Fruit fly (Drosophila melanogaster) whole organism, embryonic: ENCODE data around the gene mst.

Experiments
- Antp ChIP-seq: fragments of 200-800 bp; sonication (Bioruptor generic); optimal IDR thresholded peaks from 3 replicates; lab custom pipeline; 2016; ENCODE audit warnings: missing biosample characterization, missing genetic modification characterization
- Bgb ChIP-seq: fragments of 200-800 bp; sonication (Bioruptor generic); IDR thresholded peaks from 2 replicates; pipeline ENCODE4 v1.3.6; 2022; ENCODE audit warnings: missing biosample characterization, missing genetic modification characterization; ENCODE audit not compliant: partially characterized antibody
- CG10209 ChIP-seq: fragments of 200-800 bp; sonication (Bioruptor generic); optimal IDR thresholded peaks from 3 replicates; lab custom pipeline; 2017; ENCODE audit warnings: missing biosample characterization, mild to moderate bottlenecking, missing genetic modification characterization, missing genetic modification reagents
- CG1024 ChIP-seq: fragments of 200-800 bp; sonication (Bioruptor generic); IDR thresholded peaks from 2 replicates; pipeline ENCODE4 v1.3.6; 2022; ENCODE audit warnings: missing biosample characterization, missing genetic modification characterization
- CG12104 ChIP-seq: fragments of 200-800 bp; sonication (Bioruptor generic); optimal IDR thresholded peaks from 3 replicates; lab custom pipeline; 2016; ENCODE audit warnings: missing biosample characterization, missing genetic modification characterization
- CG12659 ChIP-seq: fragments of 200-800 bp; sonication (Bioruptor generic); optimal IDR thresholded peaks from 3 replicates; lab custom pipeline; 2017; ENCODE audit warnings: mild to moderate bottlenecking, missing biosample characterization, missing genetic modification reagents, missing genetic modification characterization
- CG13624 ChIP-seq: fragments of 200-800 bp; sonication (Bioruptor generic); optimal IDR thresholded peaks from 2 replicates; lab custom pipeline; 2016; ENCODE audit warnings: missing biosample characterization, missing genetic modification characterization
- CG13775 ChIP-seq: fragments of 200-800 bp; sonication (Bioruptor generic); optimal IDR thresholded peaks from 3 replicates; lab custom pipeline; 2017; ENCODE audit warnings: missing biosample characterization, mild to moderate bottlenecking, missing genetic modification characterization
- CG16815 ChIP-seq: fragments of 200-800 bp; sonication (Bioruptor generic); optimal IDR thresholded peaks from 3 replicates; lab custom pipeline; 2017; ENCODE audit warnings: missing biosample characterization, mild to moderate bottlenecking, missing genetic modification characterization
- CG17361 ChIP-seq: fragments of 200-800 bp; sonication (Bioruptor generic); IDR thresholded peaks from 3 replicates; pipeline ENCODE4 v1.3.6; 2022; ENCODE audit warnings: missing biosample characterization, missing genetic modification characterization
- CG2116 ChIP-seq: fragments of 200-800 bp; sonication (Bioruptor generic); optimal IDR thresholded peaks from 3 replicates; lab custom pipeline; 2018; ENCODE audit warnings: missing biosample characterization, mild to moderate bottlenecking, missing genetic modification characterization
- CG33213 ChIP-seq: fragments of 200-800 bp; sonication (Bioruptor generic); optimal IDR thresholded peaks from 3 replicates; lab custom pipeline; 2016; ENCODE audit warnings: missing biosample characterization, missing genetic modification characterization
- CG4424 ChIP-seq: fragments of 200-800 bp; sonication (Bioruptor generic); optimal IDR thresholded peaks from 3 replicates; lab custom pipeline; 2016; ENCODE audit warnings: missing biosample characterization, missing genetic modification characterization
- CG4854 ChIP-seq: fragments of 200-800 bp; sonication (Bioruptor generic); optimal IDR thresholded peaks from 2 replicates; lab custom pipeline; 2016; ENCODE audit warnings: missing biosample characterization, missing genetic modification characterization, inconsistent platforms
- CG7786 ChIP-seq: fragments of 200-800 bp; sonication (Bioruptor generic); optimal IDR thresholded peaks from 2 replicates; lab custom pipeline; 2016; ENCODE audit warnings: missing biosample characterization, missing genetic modification characterization
- CG9215 ChIP-seq: fragments of 200-800 bp; sonication (Bioruptor generic); IDR thresholded peaks from 2 replicates; pipeline ENCODE4 v1.3.6; 2022; ENCODE audit warnings: missing biosample characterization, missing genetic modification characterization
- CG9876 ChIP-seq: fragments of 200-800 bp; sonication (Bioruptor generic); optimal IDR thresholded peaks from 2 replicates; lab custom pipeline; 2016; ENCODE audit warnings: missing biosample characterization, missing genetic modification characterization
- Dip2 ChIP-seq: fragments of 200-800 bp; sonication (Bioruptor generic); IDR thresholded peaks from 2 replicates; pipeline ENCODE4 v1.3.6; 2022; ENCODE audit warnings: missing biosample characterization, missing genetic modification characterization
- E2f2 ChIP-seq: fragments of 200-800 bp; sonication (Bioruptor generic); IDR thresholded peaks from 2 replicates; pipeline ENCODE4 v1.3.6; 2022; ENCODE audit warnings: missing biosample characterization, missing genetic modification characterization
- HHEX ChIP-seq: fragments of 200-800 bp; sonication (Bioruptor generic); optimal IDR thresholded peaks from 3 replicates; lab custom pipeline; 2017; ENCODE audit warnings: missing biosample characterization, mild to moderate bottlenecking, missing genetic modification characterization, missing genetic modification reagents
- HmgD ChIP-seq: fragments of 200-800 bp; sonication (Bioruptor generic); optimal IDR thresholded peaks from 3 replicates; lab custom pipeline; 2016; ENCODE audit warnings: missing biosample characterization, missing genetic modification characterization
- Lhr ChIP-seq: fragments of 200-800 bp; sonication (Bioruptor generic); optimal IDR thresholded peaks from 3 replicates; lab custom pipeline; 2017; ENCODE audit warnings: mild to moderate bottlenecking, missing biosample characterization, missing genetic modification reagents, missing genetic modification characterization
- MESR4 ChIP-seq: fragments of 200-800 bp; sonication (Bioruptor generic); optimal IDR thresholded peaks from 2 replicates; lab custom pipeline; 2018; ENCODE audit warnings: missing biosample characterization, mild to moderate bottlenecking, missing genetic modification characterization, moderate library complexity
- Mad ChIP-seq: fragments of 200-800 bp; sonication (Bioruptor generic); optimal IDR thresholded peaks from 2 replicates; lab custom pipeline; 2016; ENCODE audit warnings: missing biosample characterization, missing genetic modification characterization
- Nf-YB ChIP-seq: fragments of 200-800 bp; sonication (Bioruptor generic); optimal IDR thresholded peaks from 3 replicates; lab custom pipeline; 2019; ENCODE audit warnings: missing biosample characterization, mild to moderate bottlenecking, missing genetic modification characterization, moderate library complexity
- bowl ChIP-seq: fragments of 200-800 bp; sonication (Bioruptor generic); IDR thresholded peaks from 2 replicates; pipeline ENCODE4 v1.3.6; 2022; ENCODE audit warnings: missing biosample characterization, missing genetic modification characterization
- caup ChIP-seq: fragments of 200-800 bp; sonication (Bioruptor generic); optimal IDR thresholded peaks from 3 replicates; lab custom pipeline; 2017; ENCODE audit warnings: missing biosample characterization, mild to moderate bottlenecking, missing genetic modification characterization, moderate library complexity; ENCODE audit not compliant: severe bottlenecking
- cg ChIP-seq: fragments of 200-800 bp; sonication (Bioruptor generic); optimal IDR thresholded peaks from 3 replicates; lab custom pipeline; 2019; ENCODE audit warnings: missing biosample characterization, mild to moderate bottlenecking, missing genetic modification characterization, moderate library complexity
- chn ChIP-seq: fragments of 200-800 bp; sonication (Bioruptor generic); optimal IDR thresholded peaks from 2 replicates; lab custom pipeline; 2016; ENCODE audit warnings: missing biosample characterization, missing genetic modification characterization
- crp ChIP-seq, 2 experiments: fragments of 200-800 bp; sonication (Bioruptor generic); optimal IDR thresholded peaks; 2 replicates in 1 of 2; 3 replicates in 1 of 2; lab custom pipeline; 2017; ENCODE audit warnings: missing biosample characterization in 2 of 2, missing genetic modification characterization in 2 of 2, mild to moderate bottlenecking in 1 of 2, moderate library complexity in 1 of 2
- ewg ChIP-seq: fragments of 200-800 bp; sonication (Bioruptor generic); optimal IDR thresholded peaks from 3 replicates; lab custom pipeline; 2017; ENCODE audit warnings: mild to moderate bottlenecking, missing biosample characterization, missing genetic modification reagents, missing genetic modification characterization
- grn ChIP-seq: fragments of 200-800 bp; sonication (Bioruptor generic); optimal IDR thresholded peaks from 3 replicates; lab custom pipeline; 2017; ENCODE audit warnings: missing biosample characterization, missing genetic modification characterization
- ind ChIP-seq: fragments of 200-800 bp; sonication (Bioruptor generic); optimal IDR thresholded peaks from 3 replicates; lab custom pipeline; 2016; ENCODE audit warnings: missing biosample characterization, missing genetic modification characterization
- jumu ChIP-seq: fragments of 200-800 bp; sonication (Bioruptor generic); optimal IDR thresholded peaks from 3 replicates; lab custom pipeline; 2016; ENCODE audit warnings: missing biosample characterization, missing genetic modification characterization
- mld ChIP-seq: fragments of 200-800 bp; sonication (Bioruptor generic); IDR thresholded peaks from 3 replicates; pipeline ENCODE4 v1.3.6; 2022; ENCODE audit warnings: missing biosample characterization, missing genetic modification characterization; ENCODE audit not compliant: partially characterized antibody
- nau ChIP-seq: fragments of 200-800 bp; sonication (Bioruptor generic); optimal IDR thresholded peaks from 3 replicates; lab custom pipeline; 2017; ENCODE audit warnings: missing biosample characterization, mild to moderate bottlenecking, missing genetic modification characterization, missing genetic modification reagents
- nom ChIP-seq: fragments of 200-800 bp; sonication (Bioruptor generic); optimal IDR thresholded peaks from 2 replicates; lab custom pipeline; 2017; ENCODE audit warnings: missing biosample characterization, missing genetic modification characterization, mild to moderate bottlenecking, moderate library complexity, missing genetic modification reagents
- odd ChIP-seq: fragments of 200-800 bp; sonication (Bioruptor generic); optimal IDR thresholded peaks from 2 replicates; lab custom pipeline; 2017; ENCODE audit warnings: missing biosample characterization, mild to moderate bottlenecking, missing genetic modification characterization
- onecut ChIP-seq: fragments of 200-800 bp; sonication (Bioruptor generic); IDR thresholded peaks from 2 replicates; pipeline ENCODE4 v1.3.6; 2022; ENCODE audit warnings: missing biosample characterization, missing genetic modification characterization
- rib ChIP-seq: fragments of 200-800 bp; sonication (Bioruptor generic); IDR thresholded peaks from 2 replicates; pipeline ENCODE4 v1.3.6; 2022; ENCODE audit warnings: missing biosample characterization, missing genetic modification characterization
- sd ChIP-seq: fragments of 200-800 bp; sonication (Bioruptor generic); optimal IDR thresholded peaks from 3 replicates; lab custom pipeline; 2018; ENCODE audit warnings: missing biosample characterization, mild to moderate bottlenecking, missing genetic modification characterization, moderate library complexity
- sens ChIP-seq: fragments of 200-800 bp; sonication (Bioruptor generic); peaks from one replicate; lab custom pipeline; 2016; ENCODE audit warnings: missing biosample characterization, missing genetic modification characterization
- slbo ChIP-seq: fragments of 200-800 bp; sonication (Bioruptor generic); IDR thresholded peaks from 2 replicates; pipeline ENCODE4 v1.3.6; 2022; ENCODE audit warnings: missing biosample characterization, missing genetic modification characterization
- sqz ChIP-seq: fragments of 200-800 bp; sonication (Bioruptor generic); optimal IDR thresholded peaks from 3 replicates; lab custom pipeline; 2018; ENCODE audit warnings: missing biosample characterization, mild to moderate bottlenecking, missing genetic modification characterization
- unc-4 ChIP-seq: fragments of 200-800 bp; sonication (Bioruptor generic); IDR thresholded peaks from 2 replicates; pipeline ENCODE4 v1.3.6; 2022; ENCODE audit warnings: missing biosample characterization, missing genetic modification characterization; ENCODE audit not compliant: partially characterized antibody
- vvl ChIP-seq: fragments of 200-800 bp; sonication (Bioruptor generic); IDR thresholded peaks from 2 replicates; pipeline ENCODE4 v1.3.6; 2022; ENCODE audit warnings: missing biosample characterization, missing genetic modification characterization
- zen2 ChIP-seq: fragments of 200-800 bp; sonication (Bioruptor generic); IDR thresholded peaks from 3 replicates; pipeline ENCODE4 v1.3.6; 2022; ENCODE audit warnings: missing biosample characterization, missing genetic modification characterization; ENCODE audit not compliant: partially characterized antibody
- zfh2 ChIP-seq: fragments of 200-800 bp; sonication (Bioruptor generic); optimal IDR thresholded peaks from 2 replicates; lab custom pipeline; 2016; ENCODE audit warnings: missing biosample characterization, missing genetic modification characterization

Gene mst

dm6 chrX:21373659-21374426 lies 14.9 kb upstream of the mst start, which contains the start of gene slgA (continued):
- TF ChIP-seq unc-4 (peak; percentile 63), odd (no peak), crp (GFP tag; optimal IDR thresholded peaks at IDR 0.05; lab: Kevin White, UChicago) (peak in 1 of 2 experiments; percentile 69), vvl (GFP tag; lab: Robert Waterston, UW) (no peak; the same call in 1 of the 2 replicates), Nf-YB (peak; percentile 96), CG9876 (GFP tag; lab: Kevin White, UChicago) (peak; percentile 19), chn (GFP tag; lab: Kevin White, UChicago) (peak; percentile 18), zfh2 (GFP tag; lab: Kevin White, UChicago) (peak; percentile 53), HmgD (GFP tag; lab: Kevin White, UChicago) (peak; percentile 62), mld (no peak), slbo (GFP tag; lab: Robert Waterston, UW) (peak; percentile 58), HHEX (GFP tag; lab: Kevin White, UChicago) (peak; percentile 36), CG7786 (peak; percentile 67), CG9215 (no peak), bowl (GFP tag; lab: Robert Waterston, UW) (no peak), CG13624 (peak; percentile 59), cg (GFP tag; lab: Kevin White, UChicago) (peak; percentile 6), Dip2 (GFP tag; lab: Robert Waterston, UW) (no peak), CG4854 (GFP tag; lab: Kevin White, UChicago) (peak; percentile 5), sens (peak; percentile 82), CG10209 (GFP tag; lab: Kevin White, UChicago) (peak; percentile 0), zen2 (GFP tag; lab: Robert Waterston, UW) (peak; percentile 64), onecut (GFP tag; lab: Robert Waterston, UW) (peak; percentile 20; the same call in 1 of the 2 replicates), nau (GFP tag; lab: Kevin White, UChicago) (no peak), CG33213 (GFP tag; lab: Kevin White, UChicago) (peak; percentile 54), Bgb (GFP tag; lab: Robert Waterston, UW) (peak; percentile 70), CG13775 (peak; percentile 8), jumu (GFP tag; lab: Kevin White, UChicago) (peak; percentile 43), CG17361 (GFP tag; lab: Robert Waterston, UW) (peak; percentile 23; the same call in 1 of the 3 replicates), CG12659 (peak; percentile 63), nom (GFP tag; lab: Kevin White, UChicago) (peak; percentile 22), Mad (peak; percentile 31), CG12104 (GFP tag; lab: Kevin White, UChicago) (peak; percentile 5), Lhr (GFP tag; lab: Kevin White, UChicago) (peak; percentile 68), sqz (GFP tag; lab: Kevin White, UChicago) (no peak), ind (GFP tag; lab: Kevin White, UChicago) (peak; percentile 9), MESR4 (GFP tag; lab: Kevin White, UChicago) (peak; percentile 32), CG2116 (GFP tag; lab: Kevin White, UChicago) (peak; percentile 98), rib (GFP tag; lab: Robert Waterston, UW) (0 out of 2 replicates have a peak, but pooled peaks have one; percentile 15), Antp (GFP tag; lab: Kevin White, UChicago) (peak; percentile 74), grn (GFP tag; lab: Kevin White, UChicago) (peak; percentile 37), sd (tag; lab: Kevin White, UChicago) (peak; percentile 5), E2f2 (GFP tag; lab: Robert Waterston, UW) (peak; percentile 87), CG16815 (GFP tag; lab: Kevin White, UChicago) (peak; percentile 1), ewg (GFP tag; lab: Kevin White, UChicago) (peak; percentile 13), CG4424 (GFP tag; lab: Kevin White, UChicago) (peak; percentile 16), CG1024 (GFP tag; lab: Robert Waterston, UW) (0 out of 2 replicates have a peak, but pooled peaks have one; percentile 18), caup (GFP tag; lab: Kevin White, UChicago) (peak; percentile 25)
